Fruit fly (Drosophila melanogaster) whole organism, embryonic: ENCODE measurements around the gene AlaRS-m.

Experiments
- ATbp ChIP-seq: fragments of 200-800 bp; sonication (Bioruptor generic); optimal IDR thresholded peaks from 2 replicates; lab custom pipeline; 2017; ENCODE audit warnings: missing biosample characterization, mild to moderate bottlenecking, missing genetic modification characterization, missing genetic modification reagents
- Antp ChIP-seq: fragments of 200-800 bp; sonication (Bioruptor generic); optimal IDR thresholded peaks from 3 replicates; lab custom pipeline; 2016; ENCODE audit warnings: missing biosample characterization, missing genetic modification characterization
- Blimp-1 ChIP-seq: fragments of 200-800 bp; sonication (Bioruptor generic); optimal IDR thresholded peaks from 3 replicates; lab custom pipeline; 2018; ENCODE audit warnings: missing biosample characterization, missing genetic modification characterization, mild to moderate bottlenecking, moderate library complexity, missing genetic modification reagents
- CG10366 ChIP-seq: fragments of 200-800 bp; sonication (Bioruptor generic); IDR thresholded peaks from 2 replicates; pipeline ENCODE4 v1.3.6; 2022; ENCODE audit warnings: missing biosample characterization, missing genetic modification characterization
- CG11398 ChIP-seq: fragments of 200-800 bp; sonication (Bioruptor generic); optimal IDR thresholded peaks from 2 replicates; lab custom pipeline; 2016; ENCODE audit warnings: missing biosample characterization, missing genetic modification characterization
- CG11723 ChIP-seq: fragments of 200-800 bp; sonication (Bioruptor generic); optimal IDR thresholded peaks from 2 replicates; lab custom pipeline; 2017; ENCODE audit warnings: missing biosample characterization, mild to moderate bottlenecking, missing genetic modification characterization
- CG12219 ChIP-seq: fragments of 200-800 bp; sonication (Bioruptor generic); optimal IDR thresholded peaks from 3 replicates; lab custom pipeline; 2018; ENCODE audit warnings: missing biosample characterization, mild to moderate bottlenecking, missing genetic modification characterization
- CG12659 ChIP-seq: fragments of 200-800 bp; sonication (Bioruptor generic); optimal IDR thresholded peaks from 3 replicates; lab custom pipeline; 2017; ENCODE audit warnings: mild to moderate bottlenecking, missing biosample characterization, missing genetic modification reagents, missing genetic modification characterization
- CG12769 ChIP-seq: fragments of 200-800 bp; sonication (Bioruptor generic); optimal IDR thresholded peaks from 2 replicates; lab custom pipeline; 2019; ENCODE audit warnings: missing biosample characterization, mild to moderate bottlenecking, missing genetic modification characterization, moderate library complexity
- CG13624 ChIP-seq: fragments of 200-800 bp; sonication (Bioruptor generic); optimal IDR thresholded peaks from 2 replicates; lab custom pipeline; 2016; ENCODE audit warnings: missing biosample characterization, missing genetic modification characterization
- CG13894 ChIP-seq: fragments of 200-800 bp; sonication (Bioruptor generic); optimal IDR thresholded peaks from 3 replicates; lab custom pipeline; 2018; ENCODE audit warnings: missing biosample characterization, mild to moderate bottlenecking, missing genetic modification characterization, moderate library complexity
- CG14860 ChIP-seq: fragments of 200-800 bp; sonication (Bioruptor generic); IDR thresholded peaks from 3 replicates; pipeline ENCODE4 v1.3.6; 2022; ENCODE audit warnings: missing biosample characterization, missing genetic modification characterization; ENCODE audit not compliant: partially characterized antibody
- CG1529 ChIP-seq: fragments of 200-800 bp; sonication (Bioruptor generic); optimal IDR thresholded peaks from 3 replicates; lab custom pipeline; 2018; ENCODE audit warnings: missing biosample characterization, missing genetic modification characterization
- CG15514 ChIP-seq: fragments of 200-800 bp; sonication (Bioruptor generic); optimal IDR thresholded peaks from 3 replicates; lab custom pipeline; 2017; ENCODE audit warnings: missing biosample characterization, missing genetic modification characterization, mild to moderate bottlenecking, moderate library complexity, missing genetic modification reagents
- CG17612 ChIP-seq: fragments of 200-800 bp; sonication (Bioruptor generic); IDR thresholded peaks from 2 replicates; pipeline ENCODE4 v1.3.6; 2022; ENCODE audit warnings: missing biosample characterization, missing genetic modification characterization
- CG2120 ChIP-seq: fragments of 200-800 bp; sonication (Bioruptor generic); optimal IDR thresholded peaks from 3 replicates; lab custom pipeline; 2016; ENCODE audit warnings: missing biosample characterization, missing genetic modification characterization
- CG30020 ChIP-seq: fragments of 200-800 bp; optimal IDR thresholded peaks from 2 replicates; lab custom pipeline; 2019; ENCODE audit warnings: missing biosample characterization, mild to moderate bottlenecking, missing genetic modification characterization, moderate library complexity
- CG30403 ChIP-seq: fragments of 200-800 bp; sonication (Bioruptor generic); optimal IDR thresholded peaks from 3 replicates; lab custom pipeline; 2016; ENCODE audit warnings: missing biosample characterization, missing genetic modification characterization
- CG6683 ChIP-seq: fragments of 200-800 bp; sonication (Bioruptor generic); optimal IDR thresholded peaks from 2 replicates; lab custom pipeline; 2017; ENCODE audit warnings: missing biosample characterization, mild to moderate bottlenecking, missing genetic modification characterization, missing genetic modification reagents
- CG8290 ChIP-seq, 3 experiments: fragments of 200-800 bp; sonication (Bioruptor generic); optimal IDR thresholded peaks; 2 replicates each; lab custom pipeline; 2016 to 2019; ENCODE audit warnings: missing biosample characterization in 3 of 3, missing genetic modification characterization in 3 of 3, mild to moderate bottlenecking in 2 of 3, moderate library complexity in 1 of 3
- CG9797 ChIP-seq: fragments of 200-800 bp; sonication (Bioruptor generic); optimal IDR thresholded peaks from 3 replicates; lab custom pipeline; 2018; ENCODE audit warnings: missing biosample characterization, mild to moderate bottlenecking, missing genetic modification characterization
- Chrac-16 ChIP-seq: fragments of 200-800 bp; sonication (Bioruptor generic); optimal IDR thresholded peaks from 3 replicates; lab custom pipeline; 2016; ENCODE audit warnings: missing biosample characterization, missing genetic modification characterization
- D19A ChIP-seq: fragments of 200-800 bp; optimal IDR thresholded peaks from 3 replicates; lab custom pipeline; 2019; ENCODE audit warnings: missing biosample characterization, mild to moderate bottlenecking, missing genetic modification characterization, moderate library complexity
- Dfd ChIP-seq, 2 experiments: fragments of >200 bp; optimal IDR thresholded peaks; 2 replicates each; lab custom pipeline; 2017; ENCODE audit warnings: missing biosample characterization in 2 of 2, missing genetic modification characterization in 2 of 2
- Drgx ChIP-seq: fragments of 200-800 bp; sonication (Bioruptor generic); IDR thresholded peaks from 2 replicates; pipeline ENCODE4 v1.3.6; 2022; ENCODE audit warnings: missing biosample characterization, missing genetic modification characterization
- Elba2 ChIP-seq: fragments of 200-800 bp; sonication (Bioruptor generic); optimal IDR thresholded peaks from 3 replicates; lab custom pipeline; 2016; ENCODE audit warnings: missing biosample characterization, missing genetic modification characterization
- GATAe ChIP-seq: fragments of 200-800 bp; sonication (Bioruptor generic); conservative IDR thresholded peaks from 2 replicates; pipeline ENCODE4 v1.3.6; 2022; ENCODE audit warnings: missing biosample characterization, missing genetic modification characterization
- Lim3 ChIP-seq: fragments of 200-800 bp; sonication (Bioruptor generic); IDR thresholded peaks from 2 replicates; pipeline ENCODE4 v1.3.6; 2022; ENCODE audit warnings: missing biosample characterization, missing genetic modification characterization
- MBD-R2 ChIP-seq: fragments of 200-800 bp; sonication (Bioruptor generic); IDR thresholded peaks from 2 replicates; pipeline ENCODE4 v1.3.6; 2022; ENCODE audit warnings: missing biosample characterization, missing genetic modification characterization
- MTF-1 ChIP-seq: fragments of 200-800 bp; sonication (Bioruptor generic); optimal IDR thresholded peaks from 2 replicates; lab custom pipeline; 2018; ENCODE audit warnings: missing biosample characterization, mild to moderate bottlenecking, missing genetic modification characterization, borderline replicate concordance
- Med ChIP-seq: fragments of 200-800 bp; sonication (Bioruptor generic); peaks from one replicate; lab custom pipeline; 2016; ENCODE audit warnings: missing biosample characterization, missing genetic modification characterization, mild to moderate bottlenecking, inconsistent platforms, moderate library complexity
- NC2α ChIP-seq: fragments of 200-800 bp; sonication (Bioruptor generic); optimal IDR thresholded peaks from 2 replicates; lab custom pipeline; 2016; ENCODE audit warnings: missing biosample characterization, missing genetic modification characterization
- TFAM ChIP-seq: fragments of 200-800 bp; sonication (Bioruptor generic); optimal IDR thresholded peaks from 2 replicates; lab custom pipeline; 2017; ENCODE audit warnings: missing biosample characterization, missing genetic modification characterization, inconsistent platforms
- Tbp ChIP-seq: fragments of >200 bp; optimal IDR thresholded peaks from 2 replicates; lab custom pipeline; 2018; ENCODE audit warnings: missing biosample characterization, missing genetic modification characterization
- al ChIP-seq: fragments of 200-800 bp; sonication (Bioruptor generic); IDR thresholded peaks from 2 replicates; pipeline ENCODE4 v1.3.6; 2022; ENCODE audit warnings: missing biosample characterization, missing genetic modification characterization
- aop ChIP-seq: fragments of 200-800 bp; sonication (Bioruptor generic); IDR thresholded peaks from 2 replicates; pipeline ENCODE4 v1.3.6; 2022; ENCODE audit warnings: missing biosample characterization, missing genetic modification characterization
- bbx ChIP-seq: fragments of 200-800 bp; sonication (Bioruptor generic); IDR thresholded peaks from 2 replicates; pipeline ENCODE4 v1.3.6; 2022; ENCODE audit warnings: missing biosample characterization, missing genetic modification characterization; ENCODE audit not compliant: partially characterized antibody
- disco-r ChIP-seq: fragments of 200-800 bp; sonication (Bioruptor generic); optimal IDR thresholded peaks from 2 replicates; lab custom pipeline; 2016; ENCODE audit warnings: missing biosample characterization, missing genetic modification characterization
- gro ChIP-seq: fragments of 200-800 bp; sonication (Bioruptor generic); optimal IDR thresholded peaks from 2 replicates; lab custom pipeline; 2016; ENCODE audit warnings: missing biosample characterization, missing genetic modification characterization
- ind ChIP-seq: fragments of 200-800 bp; sonication (Bioruptor generic); optimal IDR thresholded peaks from 3 replicates; lab custom pipeline; 2016; ENCODE audit warnings: missing biosample characterization, missing genetic modification characterization
- jigr1 ChIP-seq: fragments of 200-800 bp; sonication (Bioruptor generic); IDR thresholded peaks from 3 replicates; pipeline ENCODE4 v1.3.6; 2022; ENCODE audit warnings: missing biosample characterization, missing genetic modification characterization
- kay ChIP-seq: fragments of 200-800 bp; sonication (Bioruptor generic); optimal IDR thresholded peaks from 2 replicates; lab custom pipeline; 2016; ENCODE audit warnings: missing biosample characterization, missing genetic modification characterization
- kni ChIP-seq: fragments of 200-800 bp; sonication (Bioruptor generic); optimal IDR thresholded peaks from 3 replicates; lab custom pipeline; 2017; ENCODE audit warnings: mild to moderate bottlenecking, missing biosample characterization, missing genetic modification reagents, missing genetic modification characterization
- sqz ChIP-seq: fragments of 200-800 bp; sonication (Bioruptor generic); optimal IDR thresholded peaks from 3 replicates; lab custom pipeline; 2018; ENCODE audit warnings: missing biosample characterization, mild to moderate bottlenecking, missing genetic modification characterization
- stc ChIP-seq: fragments of 200-800 bp; sonication (Bioruptor generic); IDR thresholded peaks from 2 replicates; pipeline ENCODE4 v1.3.6; 2022; ENCODE audit warnings: missing biosample characterization, missing genetic modification characterization
- sug ChIP-seq: fragments of 200-800 bp; optimal IDR thresholded peaks from 2 replicates; lab custom pipeline; 2019; ENCODE audit warnings: missing biosample characterization, mild to moderate bottlenecking, missing genetic modification characterization, moderate library complexity
- unc-4 ChIP-seq: fragments of 200-800 bp; sonication (Bioruptor generic); IDR thresholded peaks from 2 replicates; pipeline ENCODE4 v1.3.6; 2022; ENCODE audit warnings: missing biosample characterization, missing genetic modification characterization; ENCODE audit not compliant: partially characterized antibody
- usp ChIP-seq: fragments of >200 bp; optimal IDR thresholded peaks from 2 replicates; lab custom pipeline; 2017; ENCODE audit warnings: missing biosample characterization, missing genetic modification characterization
- wdn ChIP-seq: fragments of 200-800 bp; sonication (Bioruptor generic); IDR thresholded peaks from 2 replicates; pipeline ENCODE4 v1.3.6; 2022; ENCODE audit warnings: missing biosample characterization, missing genetic modification characterization
- wor ChIP-seq: fragments of 200-800 bp; sonication (Bioruptor generic); IDR thresholded peaks from 2 replicates; pipeline ENCODE4 v1.3.6; 2022; ENCODE audit warnings: missing biosample characterization, missing genetic modification characterization
- zf30C ChIP-seq: fragments of 200-800 bp; sonication (Bioruptor generic); optimal IDR thresholded peaks from 3 replicates; lab custom pipeline; 2018; ENCODE audit warnings: missing biosample characterization, mild to moderate bottlenecking, missing genetic modification characterization

The AlaRS-m gene

dm6 chr3L:5145814-5146244, at the start of gene AlaRS-m, which contains the start of gene Fitm:
Gene AlaRS-m, plus strand, starts transcription at chr3L:5146098.
Gene Fitm, minus strand, starts transcription at chr3L:5146063.
- TF ChIP-seq ATbp, result no peak
- no peak for TF ChIP-seq CG1529 (GFP tag; lab: Kevin White, UChicago)
- no peak for TF ChIP-seq usp (GFP tag; lab: Kevin White, UChicago)
- peak; percentile 72 for TF ChIP-seq kni (GFP tag; lab: Kevin White, UChicago)
- no peak for TF ChIP-seq Tbp
- TF ChIP-seq CG13624 (GFP tag; lab: Kevin White, UChicago), result no peak
- TF ChIP-seq wor, result no peak
- TF ChIP-seq CG17612, result no peak
- no peak for TF ChIP-seq ind (GFP tag; lab: Kevin White, UChicago)
- 0 out of 2 replicates have a peak, but pooled peaks have one; percentile 20 for TF ChIP-seq bbx
- TF ChIP-seq Blimp-1, result peak; percentile 99
- TF ChIP-seq CG12659 (GFP tag; lab: Kevin White, UChicago), result peak; percentile 8
- no peak for TF ChIP-seq MTF-1 (GFP tag; lab: Kevin White, UChicago)
- no peak for TF ChIP-seq disco-r (GFP tag; lab: Kevin White, UChicago)
- no peak for TF ChIP-seq stc
- peak; percentile 68 for TF ChIP-seq Med (GFP tag; lab: Kevin White, UChicago)
- no peak for TF ChIP-seq CG10366
- TF ChIP-seq CG30403 (GFP tag; lab: Kevin White, UChicago), result no peak
- TF ChIP-seq TFAM (GFP tag; lab: Kevin White, UChicago), result no peak
- TF ChIP-seq GATAe (GFP tag; lab: Robert Waterston, UW), result no peak
- no peak for TF ChIP-seq Dfd (GFP tag; optimal IDR thresholded peaks at IDR 0.05; lab: Kevin White, UChicago)
- TF ChIP-seq CG30020 (tag; lab: Kevin White, UChicago), result no peak
- TF ChIP-seq zf30C (GFP tag; lab: Kevin White, UChicago), result no peak
- no peak for TF ChIP-seq CG6683
- no peak for TF ChIP-seq jigr1 (GFP tag; lab: Robert Waterston, UW)
- TF ChIP-seq sug, result no peak
- TF ChIP-seq CG15514 (GFP tag; lab: Kevin White, UChicago), result peak; percentile 63
- no peak for TF ChIP-seq CG13894 (tag; lab: Kevin White, UChicago)
- no peak for TF ChIP-seq CG8290 (GFP tag; optimal IDR thresholded peaks at IDR 0.05; lab: Kevin White, UChicago)
- TF ChIP-seq CG8290 (tag; optimal IDR thresholded peaks at IDR 0.05; lab: Kevin White, UChicago), result no peak
- TF ChIP-seq MBD-R2 (GFP tag; lab: Robert Waterston, UW), result peak; percentile 99
- no peak for TF ChIP-seq al
- peak; percentile 75 for TF ChIP-seq Elba2 (GFP tag; lab: Kevin White, UChicago)
- TF ChIP-seq unc-4 (GFP tag; lab: Robert Waterston, UW), result 0 out of 2 replicates have a peak, but pooled peaks have one; percentile 25
- TF ChIP-seq Drgx, result no peak
- no peak for TF ChIP-seq wdn (GFP tag; lab: Robert Waterston, UW)
- no peak for TF ChIP-seq CG14860 (GFP tag; lab: Robert Waterston, UW)
- TF ChIP-seq NC2α, result no peak
- TF ChIP-seq aop, result no peak
- TF ChIP-seq CG11723 (GFP tag; lab: Kevin White, UChicago), result no peak
- no peak for TF ChIP-seq sqz (GFP tag; lab: Kevin White, UChicago)
- TF ChIP-seq kay (GFP tag; lab: Kevin White, UChicago), result no peak
- no peak for TF ChIP-seq CG9797 (GFP tag; lab: Kevin White, UChicago)
- no peak for TF ChIP-seq CG12769 (tag; lab: Kevin White, UChicago)
- TF ChIP-seq CG12219 (GFP tag; lab: Kevin White, UChicago), result no peak
- no peak for TF ChIP-seq Lim3 (GFP tag; lab: Robert Waterston, UW)
- TF ChIP-seq gro (GFP tag; lab: Kevin White, UChicago), result no peak
- TF ChIP-seq D19A, result no peak
- TF ChIP-seq Antp (GFP tag; lab: Kevin White, UChicago), result no peak
- TF ChIP-seq Chrac-16, result no peak
- TF ChIP-seq CG2120, result no peak
- no peak for TF ChIP-seq CG11398
